Worm (Caenorhabditis elegans) whole organism, late embryonic: Measurements from ENCODE around the gene pccb-1.

Experiments used
- T23F11.4 ChIP-seq: fragments of 200-800 bp; sonication (Bioruptor generic); optimal IDR thresholded peaks from 2 replicates; lab custom pipeline; 2018; ENCODE audit warnings: mild to moderate bottlenecking, missing genetic modification characterization, missing compliant biosample characterization
- ceh-14 ChIP-seq: sonication (generic microtip); optimal IDR thresholded peaks from 2 replicates; lab custom pipeline; 2016; ENCODE audit warnings: missing genotype, missing genetic modification characterization, missing compliant biosample characterization
- ceh-22 ChIP-seq: sonication (generic microtip); optimal IDR thresholded peaks from 2 replicates; lab custom pipeline; 2017; ENCODE audit warnings: missing biosample characterization, missing genetic modification characterization
- dmd-4 ChIP-seq: sonication (generic microtip); optimal IDR thresholded peaks from 2 replicates; lab custom pipeline; 2016; ENCODE audit warnings: borderline replicate concordance, missing genetic modification characterization, missing compliant biosample characterization
- fkh-10 ChIP-seq: fragments of 150-350 bp; optimal IDR thresholded peaks from 2 replicates; lab custom pipeline; 2014; ENCODE audit warnings: missing biosample characterization, missing genetic modification reagents, missing genetic modification characterization
- gmeb-2 ChIP-seq: sonication (generic microtip); optimal IDR thresholded peaks from 2 replicates; lab custom pipeline; 2016; ENCODE audit warnings: missing genetic modification characterization, inconsistent platforms, missing compliant biosample characterization
- mec-3 ChIP-seq: sonication (generic microtip); optimal IDR thresholded peaks from 2 replicates; lab custom pipeline; 2016; ENCODE audit warnings: borderline replicate concordance, missing genetic modification characterization, missing compliant biosample characterization
- npax-4 ChIP-seq: sonication (generic microtip); optimal IDR thresholded peaks from 2 replicates; lab custom pipeline; 2016; ENCODE audit warnings: missing genetic modification characterization, missing compliant biosample characterization
- pros-1 ChIP-seq: fragments of 150-350 bp; optimal IDR thresholded peaks from 2 replicates; lab custom pipeline; 2014; ENCODE audit warnings: missing biosample characterization, missing genetic modification reagents, missing genetic modification characterization

pccb-1 gene

ce11 chrX:3139516-3140301 is 50.4 kb downstream of the pccb-1 start:
- no peak for TF ChIP-seq pros-1 (tag; lab: Kevin White, UChicago)
- TF ChIP-seq dmd-4 (tag; lab: Kevin White, UChicago), result no peak
- no peak for TF ChIP-seq npax-4 (tag; lab: Kevin White, UChicago)
- TF ChIP-seq fkh-10, result no peak
- TF ChIP-seq mec-3 (tag; lab: Kevin White, UChicago), result no peak
- TF ChIP-seq gmeb-2, result no peak
- no peak for TF ChIP-seq ceh-14 (tag; lab: Kevin White, UChicago)
- no peak for TF ChIP-seq ceh-22 (tag; lab: Kevin White, UChicago)

ce11 chrX:3141704-3142103 is 52.4 kb downstream of the pccb-1 start:
- no peak for TF ChIP-seq T23F11.4 (GFP tag; lab: Kevin White, UChicago)
